Fruit fly (Drosophila melanogaster) whole organism, prepupa: ENCODE data around the gene CG13113.

Source experiments
- Blimp-1 ChIP-seq: fragments of 200-800 bp; sonication (Bioruptor generic); optimal IDR thresholded peaks from 3 replicates; lab custom pipeline; 2017; ENCODE audit warnings: missing biosample characterization, missing genetic modification characterization, mild to moderate bottlenecking, moderate library complexity, missing genetic modification reagents
- CG10631 ChIP-seq: fragments of 200-800 bp; sonication (Bioruptor generic); optimal IDR thresholded peaks from 2 replicates; lab custom pipeline; 2016; ENCODE audit warnings: missing biosample characterization, missing genetic modification characterization
- CG10669 ChIP-seq: fragments of 200-800 bp; sonication (Bioruptor generic); optimal IDR thresholded peaks from 3 replicates; lab custom pipeline; 2018; ENCODE audit warnings: missing biosample characterization, mild to moderate bottlenecking, missing genetic modification characterization, moderate library complexity
- CG11762 ChIP-seq: fragments of 200-800 bp; sonication (Bioruptor generic); optimal IDR thresholded peaks from 3 replicates; lab custom pipeline; 2016; ENCODE audit warnings: missing biosample characterization, missing genetic modification characterization; ENCODE audit not compliant: insufficient read depth
- CG11902 ChIP-seq: fragments of 200-800 bp; sonication (Bioruptor generic); optimal IDR thresholded peaks from 3 replicates; lab custom pipeline; 2016; ENCODE audit warnings: missing biosample characterization, missing genetic modification characterization
- CG15336 ChIP-seq: fragments of 200-800 bp; sonication (Bioruptor generic); IDR thresholded peaks from 2 replicates; pipeline ENCODE4 v1.3.6; 2022; ENCODE audit warnings: missing biosample characterization, missing genetic modification characterization
- CG1621 ChIP-seq: fragments of 200-800 bp; sonication (Bioruptor generic); optimal IDR thresholded peaks from 3 replicates; lab custom pipeline; 2018; ENCODE audit warnings: missing biosample characterization, mild to moderate bottlenecking, missing genetic modification characterization
- CG16779 ChIP-seq: fragments of 200-800 bp; sonication (Bioruptor generic); optimal IDR thresholded peaks from 3 replicates; lab custom pipeline; 2017; ENCODE audit warnings: missing biosample characterization, mild to moderate bottlenecking, missing genetic modification characterization
- CG3032 ChIP-seq: fragments of 200-800 bp; optimal IDR thresholded peaks from 2 replicates; lab custom pipeline; 2019; ENCODE audit warnings: missing biosample characterization, mild to moderate bottlenecking, missing genetic modification characterization, moderate library complexity
- CG32006 ChIP-seq: fragments of 200-800 bp; sonication (Bioruptor generic); optimal IDR thresholded peaks from 3 replicates; lab custom pipeline; 2017; ENCODE audit warnings: missing biosample characterization, mild to moderate bottlenecking, missing genetic modification characterization
- CG34406 ChIP-seq: fragments of 200-800 bp; sonication (Bioruptor generic); optimal IDR thresholded peaks from 3 replicates; lab custom pipeline; 2016; ENCODE audit warnings: missing biosample characterization, missing genetic modification characterization
- CG3919 ChIP-seq: fragments of 200-800 bp; sonication (Bioruptor generic); optimal IDR thresholded peaks from 3 replicates; lab custom pipeline; 2016; ENCODE audit warnings: missing biosample characterization, missing genetic modification characterization
- CG4318 ChIP-seq: fragments of 200-800 bp; sonication (Bioruptor generic); optimal IDR thresholded peaks from 3 replicates; lab custom pipeline; 2017; ENCODE audit warnings: missing biosample characterization, mild to moderate bottlenecking, missing genetic modification characterization
- CG6163 ChIP-seq: fragments of 200-800 bp; sonication (Bioruptor generic); IDR thresholded peaks from 3 replicates; pipeline ENCODE4 v1.3.6; 2022; ENCODE audit warnings: missing biosample characterization, missing genetic modification characterization
- CG6276 ChIP-seq: fragments of 200-800 bp; sonication (Bioruptor generic); optimal IDR thresholded peaks from 2 replicates; lab custom pipeline; 2017; ENCODE audit warnings: missing biosample characterization, mild to moderate bottlenecking, missing genetic modification characterization
- CG6792 ChIP-seq: fragments of 200-800 bp; sonication (Bioruptor generic); optimal IDR thresholded peaks from 3 replicates; lab custom pipeline; 2016; ENCODE audit warnings: missing biosample characterization, missing genetic modification characterization
- CG6808 ChIP-seq: fragments of 200-800 bp; sonication (Bioruptor generic); optimal IDR thresholded peaks from 3 replicates; lab custom pipeline; 2017; ENCODE audit warnings: missing biosample characterization, missing genetic modification characterization, mild to moderate bottlenecking, moderate library complexity, missing genetic modification reagents
- CG6854 ChIP-seq: fragments of 200-800 bp; sonication (Bioruptor generic); optimal IDR thresholded peaks from 2 replicates; lab custom pipeline; 2017; ENCODE audit warnings: missing biosample characterization, mild to moderate bottlenecking, missing genetic modification characterization
- CG7368 ChIP-seq: fragments of 200-800 bp; sonication (Bioruptor generic); optimal IDR thresholded peaks from 3 replicates; lab custom pipeline; 2016; ENCODE audit warnings: missing biosample characterization, missing genetic modification characterization
- CG8119 ChIP-seq: fragments of 200-800 bp; sonication (Bioruptor generic); IDR thresholded peaks from 3 replicates; pipeline ENCODE4 v1.3.6; 2022; ENCODE audit warnings: missing biosample characterization, missing genetic modification characterization
- CG8319 ChIP-seq: fragments of 200-800 bp; sonication (Bioruptor generic); optimal IDR thresholded peaks from 3 replicates; lab custom pipeline; 2016; ENCODE audit warnings: missing biosample characterization, missing genetic modification characterization
- CG8632 ChIP-seq: fragments of 200-800 bp; sonication (Bioruptor generic); optimal IDR thresholded peaks from 3 replicates; lab custom pipeline; 2016; ENCODE audit warnings: missing biosample characterization, missing genetic modification characterization
- Eip75B ChIP-seq: fragments of 200-800 bp; sonication (Bioruptor generic); optimal IDR thresholded peaks from 3 replicates; lab custom pipeline; 2016; ENCODE audit warnings: missing biosample characterization, missing genetic modification characterization
- Eip78C ChIP-seq: fragments of 200-800 bp; sonication (Bioruptor generic); peaks from one replicate; lab custom pipeline; 2016; ENCODE audit warnings: missing biosample characterization, missing genetic modification characterization
- Eip93F ChIP-seq: fragments of 200-800 bp; sonication (Bioruptor generic); optimal IDR thresholded peaks from 2 replicates; lab custom pipeline; 2016; ENCODE audit warnings: missing biosample characterization, mild to moderate bottlenecking, missing genetic modification characterization
- Ets21C ChIP-seq: fragments of 200-800 bp; sonication (Bioruptor generic); optimal IDR thresholded peaks from 3 replicates; lab custom pipeline; 2016; ENCODE audit warnings: missing biosample characterization, missing genetic modification characterization
- Ets96B ChIP-seq: fragments of 200-800 bp; optimal IDR thresholded peaks from 2 replicates; lab custom pipeline; 2019; ENCODE audit warnings: missing biosample characterization, mild to moderate bottlenecking, missing genetic modification characterization, moderate library complexity
- Gug ChIP-seq: fragments of 200-800 bp; sonication (Bioruptor generic); IDR thresholded peaks from 2 replicates; pipeline ENCODE4 v1.3.6; 2022; ENCODE audit warnings: missing biosample characterization, missing genetic modification characterization
- Hr38 ChIP-seq: sonication (Bioruptor generic); optimal IDR thresholded peaks from 2 replicates; lab custom pipeline; 2016; ENCODE audit warnings: missing biosample characterization, missing genetic modification characterization
- Hr39 ChIP-seq: fragments of 200-800 bp; sonication (Bioruptor generic); optimal IDR thresholded peaks from 2 replicates; lab custom pipeline; 2016; ENCODE audit warnings: missing biosample characterization, missing genetic modification characterization
- Hr4 ChIP-seq: fragments of 200-800 bp; sonication (Bioruptor generic); optimal IDR thresholded peaks from 3 replicates; lab custom pipeline; 2016; ENCODE audit warnings: missing biosample characterization, missing genetic modification characterization
- Lpt ChIP-seq: fragments of 200-800 bp; sonication (Bioruptor generic); optimal IDR thresholded peaks from 3 replicates; lab custom pipeline; 2016; ENCODE audit warnings: missing biosample characterization, missing genetic modification characterization
- Met ChIP-seq: fragments of 200-800 bp; sonication (Bioruptor generic); optimal IDR thresholded peaks from 3 replicates; lab custom pipeline; 2016; ENCODE audit warnings: missing biosample characterization, missing genetic modification characterization
- Sox102F ChIP-seq: fragments of 200-800 bp; sonication (Bioruptor generic); optimal IDR thresholded peaks from 2 replicates; lab custom pipeline; 2016; ENCODE audit warnings: missing biosample characterization, mild to moderate bottlenecking, missing genetic modification characterization
- Sox15 ChIP-seq: fragments of 200-800 bp; sonication (Bioruptor generic); optimal IDR thresholded peaks from 3 replicates; lab custom pipeline; 2016; ENCODE audit warnings: missing biosample characterization, missing genetic modification characterization
- achi ChIP-seq: fragments of 200-800 bp; sonication (Bioruptor generic); optimal IDR thresholded peaks from 3 replicates; lab custom pipeline; 2016; ENCODE audit warnings: missing biosample characterization, missing genetic modification characterization
- acj6 ChIP-seq: fragments of 200-800 bp; sonication (Bioruptor generic); optimal IDR thresholded peaks from 3 replicates; lab custom pipeline; 2016; ENCODE audit warnings: missing biosample characterization, missing genetic modification characterization
- cyc ChIP-seq: fragments of 200-800 bp; sonication (Bioruptor generic); optimal IDR thresholded peaks from 3 replicates; lab custom pipeline; 2016; ENCODE audit warnings: missing biosample characterization, missing genetic modification characterization
- dac ChIP-seq: fragments of 200-800 bp; sonication (Bioruptor generic); optimal IDR thresholded peaks from 2 replicates; lab custom pipeline; 2017; ENCODE audit warnings: missing biosample characterization, mild to moderate bottlenecking, missing genetic modification characterization
- dsx ChIP-seq: fragments of 200-800 bp; optimal IDR thresholded peaks from 3 replicates; lab custom pipeline; 2019; ENCODE audit warnings: missing biosample characterization, mild to moderate bottlenecking, missing genetic modification characterization, moderate library complexity; ENCODE audit not compliant: poor library complexity, severe bottlenecking
- eg ChIP-seq: fragments of 200-800 bp; sonication (Bioruptor generic); IDR thresholded peaks from 3 replicates; pipeline ENCODE4 v1.3.6; 2022; ENCODE audit warnings: missing biosample characterization, missing genetic modification characterization
- esn ChIP-seq: fragments of 200-800 bp; sonication (Bioruptor generic); optimal IDR thresholded peaks from 2 replicates; lab custom pipeline; 2016; ENCODE audit warnings: missing biosample characterization, mild to moderate bottlenecking, missing genetic modification characterization, moderate library complexity
- fd59A ChIP-seq: fragments of 200-800 bp; sonication (Bioruptor generic); optimal IDR thresholded peaks from 2 replicates; lab custom pipeline; 2017; ENCODE audit warnings: missing biosample characterization, mild to moderate bottlenecking, missing genetic modification characterization, missing genetic modification reagents
- fd85E ChIP-seq: fragments of 200-800 bp; sonication (Bioruptor generic); optimal IDR thresholded peaks from 3 replicates; lab custom pipeline; 2016; ENCODE audit warnings: missing biosample characterization, missing genetic modification characterization
- fkh ChIP-seq: fragments of 200-800 bp; sonication (Bioruptor generic); optimal IDR thresholded peaks from 3 replicates; lab custom pipeline; 2017; ENCODE audit warnings: missing biosample characterization, mild to moderate bottlenecking, missing genetic modification characterization, moderate library complexity
- net ChIP-seq: fragments of 200-800 bp; sonication (Bioruptor generic); optimal IDR thresholded peaks from 3 replicates; lab custom pipeline; 2016; ENCODE audit warnings: missing biosample characterization, missing genetic modification characterization
- pdm3 ChIP-seq: fragments of 200-800 bp; sonication (Bioruptor generic); optimal IDR thresholded peaks from 3 replicates; lab custom pipeline; 2016; ENCODE audit warnings: missing biosample characterization, missing genetic modification characterization
- salr ChIP-seq, 2 experiments: fragments of 200-800 bp; sonication (Bioruptor generic); optimal IDR thresholded peaks; 3 replicates each; lab custom pipeline; 2016 to 2018; ENCODE audit warnings: missing biosample characterization in 2 of 2, missing genetic modification characterization in 2 of 2, mild to moderate bottlenecking in 1 of 2
- spab ChIP-seq: fragments of 200-800 bp; sonication (Bioruptor generic); optimal IDR thresholded peaks from 2 replicates; lab custom pipeline; 2017; ENCODE audit warnings: missing biosample characterization, mild to moderate bottlenecking, missing genetic modification characterization, missing genetic modification reagents
- topi ChIP-seq: fragments of 200-800 bp; sonication (Bioruptor generic); optimal IDR thresholded peaks from 3 replicates; lab custom pipeline; 2016; ENCODE audit warnings: missing biosample characterization, missing genetic modification characterization
- vri ChIP-seq: fragments of 200-800 bp; sonication (Bioruptor generic); optimal IDR thresholded peaks from 3 replicates; lab custom pipeline; 2016; ENCODE audit warnings: missing biosample characterization, mild to moderate bottlenecking, missing genetic modification characterization

The CG13113 gene

DNA sequence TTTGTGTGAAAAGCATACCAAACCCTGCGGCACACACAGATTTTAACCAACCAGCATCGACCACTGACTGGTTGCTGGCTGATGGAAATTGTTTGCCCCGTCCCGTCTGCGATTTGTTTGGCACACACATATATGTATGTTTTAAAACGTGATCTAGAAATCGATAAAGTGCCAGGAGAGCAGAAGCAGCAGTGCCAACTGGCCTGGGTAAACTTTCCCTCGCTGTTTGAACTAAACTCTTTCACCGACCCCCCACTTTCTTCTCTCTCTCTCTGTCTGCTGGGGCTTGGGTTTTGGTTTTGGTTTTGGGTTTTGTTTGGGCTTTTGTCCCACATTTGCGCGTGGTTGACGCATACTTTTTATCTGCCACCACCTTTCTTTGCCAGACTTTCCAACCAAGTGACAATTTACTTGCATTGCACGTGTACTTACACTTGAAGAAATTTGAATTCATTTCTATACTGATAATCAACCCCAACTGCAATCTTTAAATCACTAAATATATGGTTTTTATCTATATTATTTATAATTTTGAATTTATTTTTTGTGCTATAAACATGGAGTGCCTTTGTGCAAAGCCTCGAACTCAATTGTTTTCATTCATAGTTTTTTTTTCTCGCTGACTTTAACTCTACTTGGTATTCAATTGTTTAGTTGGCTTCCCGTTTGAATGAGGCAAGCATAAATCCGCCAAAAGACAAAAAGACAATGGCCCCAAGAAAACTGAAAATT, 38.4 kb upstream of the CG13113 start:
- TF ChIP-seq acj6 (GFP tag; lab: Kevin White, UChicago), result peak; percentile 42
- no peak for TF ChIP-seq Sox15 (GFP tag; lab: Kevin White, UChicago)
- TF ChIP-seq CG6792 (GFP tag; lab: Kevin White, UChicago), result peak; percentile 26
- no peak for TF ChIP-seq CG11762
- no peak for TF ChIP-seq CG10669 (GFP tag; lab: Kevin White, UChicago)
- no peak for TF ChIP-seq Hr38 (GFP tag; lab: Kevin White, UChicago)
- TF ChIP-seq Gug (GFP tag; lab: Robert Waterston, UW), result no peak
- peak; percentile 26 for TF ChIP-seq achi (GFP tag; lab: Kevin White, UChicago)
- no peak for TF ChIP-seq Ets96B (tag; lab: Kevin White, UChicago)
- TF ChIP-seq CG34406, result peak; percentile 43
- peak; percentile 67 for TF ChIP-seq Hr4 (GFP tag; lab: Kevin White, UChicago)
- TF ChIP-seq CG8632, result no peak
- peak in 1 of 2 experiments; percentile 24 for TF ChIP-seq salr (GFP tag; optimal IDR thresholded peaks at IDR 0.05; lab: Kevin White, UChicago)
- TF ChIP-seq dsx, result no peak
- peak; percentile 21 for TF ChIP-seq esn (GFP tag; lab: Kevin White, UChicago)
- TF ChIP-seq CG15336 (GFP tag; lab: Robert Waterston, UW), result peak; percentile 56
- no peak for TF ChIP-seq CG6276
- TF ChIP-seq Hr39 (GFP tag; lab: Kevin White, UChicago), result no peak
- TF ChIP-seq fkh (GFP tag; lab: Kevin White, UChicago), result no peak
- peak; percentile 49; the same call in 2 of the 3 replicates for TF ChIP-seq CG8119 (GFP tag; lab: Robert Waterston, UW)
- TF ChIP-seq fd85E, result no peak
- no peak for TF ChIP-seq CG6854
- peak; percentile 33 for TF ChIP-seq net (GFP tag; lab: Kevin White, UChicago)
- TF ChIP-seq eg (GFP tag; lab: Robert Waterston, UW), result peak; percentile 52; the same call in 1 of the 3 replicates
- peak; percentile 22 for TF ChIP-seq Lpt
- peak; percentile 32 for TF ChIP-seq Met (GFP tag; lab: Kevin White, UChicago)
- no peak for TF ChIP-seq CG10631 (GFP tag; lab: Kevin White, UChicago)
- TF ChIP-seq Ets21C, result no peak
- TF ChIP-seq CG32006 (GFP tag; lab: Kevin White, UChicago), result peak; percentile 80
- peak; percentile 22 for TF ChIP-seq Eip75B (GFP tag; lab: Kevin White, UChicago)
- TF ChIP-seq topi (GFP tag; lab: Kevin White, UChicago), result peak; percentile 38
- TF ChIP-seq cyc (GFP tag; lab: Kevin White, UChicago), result peak; percentile 11
- no peak for TF ChIP-seq CG6808 (GFP tag; lab: Kevin White, UChicago)
- no peak for TF ChIP-seq CG7368 (GFP tag; lab: Kevin White, UChicago)
- peak; percentile 44 for TF ChIP-seq CG4318 (GFP tag; lab: Kevin White, UChicago)
- TF ChIP-seq Eip78C, result peak; percentile 87
- peak; percentile 58 for TF ChIP-seq CG3919
- no peak for TF ChIP-seq CG1621
- TF ChIP-seq fd59A (GFP tag; lab: Kevin White, UChicago), result no peak
- no peak for TF ChIP-seq CG6163 (GFP tag; lab: Robert Waterston, UW)
- no peak for TF ChIP-seq vri (GFP tag; lab: Kevin White, UChicago)
- TF ChIP-seq dac (GFP tag; lab: Kevin White, UChicago), result peak; percentile 31
- no peak for TF ChIP-seq Eip93F
- no peak for TF ChIP-seq CG11902 (GFP tag; lab: Kevin White, UChicago)
- TF ChIP-seq CG8319 (GFP tag; lab: Kevin White, UChicago), result no peak
- TF ChIP-seq CG3032, result no peak
- TF ChIP-seq Blimp-1, result no peak
- TF ChIP-seq pdm3, result no peak
- no peak for TF ChIP-seq spab
- TF ChIP-seq Sox102F (GFP tag; lab: Kevin White, UChicago), result peak; percentile 10
- no peak for TF ChIP-seq CG16779
